Worm (Caenorhabditis elegans) whole organism, L4/young adult: ENCODE measurements around the gene fbxb-77.

ENCODE experiments used
- W03F9.2 ChIP-seq: fragments of 150-350 bp; optimal IDR thresholded peaks from 2 replicates; lab custom pipeline; 2014; ENCODE audit warnings: missing biosample characterization, missing genetic modification characterization
- dao-5 ChIP-seq: sonication (generic microtip); optimal IDR thresholded peaks from 2 replicates; lab custom pipeline; 2016; ENCODE audit warnings: missing genotype, missing genetic modification characterization, moderate library complexity, missing compliant biosample characterization
- him-1 ChIP-seq: sonication (generic microtip); optimal IDR thresholded peaks from 2 replicates; lab custom pipeline; 2016; ENCODE audit warnings: missing genotype, missing genetic modification reagents, missing genetic modification characterization, missing compliant biosample characterization

The fbxb-77 gene

ce11 chrIV:4760378-4761084, 4.6 kb upstream of the fbxb-77 start, which contains the start of the genes memi-1 and cyp-31A3:
Gene memi-1, minus strand, starts transcription at chrIV:4760428.
Gene cyp-31A3, plus strand, starts transcription at chrIV:4761049.
- TF ChIP-seq him-1 (tag; lab: Kevin White, UChicago) (no peak), W03F9.2 (tag; lab: Kevin White, UChicago) (no peak), dao-5 (tag; lab: Kevin White, UChicago) (no peak)

ce11 chrIV:4758659-4759058, 2.7 kb upstream of the fbxb-77 start, which contains the start of gene Y17G9B.8:
Gene Y17G9B.8, minus strand, starts transcription at chrIV:4758840.
- no peak for TF ChIP-seq W03F9.2 (tag; lab: Kevin White, UChicago)
- TF ChIP-seq dao-5 (tag; lab: Kevin White, UChicago): no peak
- no peak for TF ChIP-seq him-1 (tag; lab: Kevin White, UChicago)

- TF ChIP-seq W03F9.2 (tag; lab: Kevin White, UChicago): no peak
- no peak for TF ChIP-seq dao-5 (tag; lab: Kevin White, UChicago)
- no peak for TF ChIP-seq him-1 (tag; lab: Kevin White, UChicago)
Measured at ce11 chrIV:4751814-4752213, 4.1 kb downstream of the fbxb-77 start, which contains the start of gene Y17G9B.4. Gene Y17G9B.4, plus strand, starts transcription at chrIV:4752119.

- TF ChIP-seq dao-5 (tag; lab: Kevin White, UChicago) (peak; percentile 82), W03F9.2 (tag; lab: Kevin White, UChicago) (peak; percentile 99), him-1 (tag; lab: Kevin White, UChicago) (peak; percentile 99)
Measured at ce11 chrIV:4749728-4750278, 6.2 kb downstream of the fbxb-77 start, which contains the start of the genes rpl-20 and Y17G9B.5. Gene rpl-20, minus strand, starts transcription at chrIV:4749778. Gene Y17G9B.5, plus strand, starts transcription at chrIV:4750240.

- TF ChIP-seq W03F9.2 (tag; lab: Kevin White, UChicago) (no peak), him-1 (tag; lab: Kevin White, UChicago) (no peak), dao-5 (tag; lab: Kevin White, UChicago) (no peak)
Measured at ce11 chrIV:4749155-4749554, 6.8 kb downstream of the fbxb-77 start.

- peak; percentile 17 for TF ChIP-seq dao-5 (tag; lab: Kevin White, UChicago)
- no peak for TF ChIP-seq him-1 (tag; lab: Kevin White, UChicago)
Measured at ce11 chrIV:4748408-4749105, 7.4 kb downstream of the fbxb-77 start, which contains the start of gene cyc-2.1. Gene cyc-2.1, minus strand, starts transcription at chrIV:4749012.

- TF ChIP-seq dao-5 (tag; lab: Kevin White, UChicago) (no peak), W03F9.2 (tag; lab: Kevin White, UChicago) (no peak), him-1 (tag; lab: Kevin White, UChicago) (no peak)
Measured at ce11 chrIV:4747553-4747952, 8.4 kb downstream of the fbxb-77 start, which contains the start of gene tctn-1. Gene tctn-1, minus strand, starts transcription at chrIV:4747832.

ce11 chrIV:4745422-4745821, 10.5 kb downstream of the fbxb-77 start, which contains the start of gene timm-17B.1:
Gene timm-17B.1, minus strand, starts transcription at chrIV:4745492.
- no peak for TF ChIP-seq dao-5 (tag; lab: Kevin White, UChicago)
- peak; percentile 96 for TF ChIP-seq W03F9.2 (tag; lab: Kevin White, UChicago)
- TF ChIP-seq him-1 (tag; lab: Kevin White, UChicago): peak; percentile 10

ce11 chrIV:4744167-4744566, 11.8 kb downstream of the fbxb-77 start, which contains the start of gene hoe-1:
Gene hoe-1, minus strand, starts transcription at chrIV:4744267.
- TF ChIP-seq W03F9.2 (tag; lab: Kevin White, UChicago) (no peak), him-1 (tag; lab: Kevin White, UChicago) (no peak), dao-5 (tag; lab: Kevin White, UChicago) (no peak)

- TF ChIP-seq W03F9.2 (tag; lab: Kevin White, UChicago) (no peak), him-1 (tag; lab: Kevin White, UChicago) (no peak), dao-5 (tag; lab: Kevin White, UChicago) (no peak)
Measured at ce11 chrIV:4742480-4742879, 13.5 kb downstream of the fbxb-77 start.

ce11 chrIV:4737258-4737657, 18.7 kb downstream of the fbxb-77 start, which contains the start of gene fbxb-78:
Gene fbxb-78, plus strand, starts transcription at chrIV:4737558.
- no peak for TF ChIP-seq him-1 (tag; lab: Kevin White, UChicago)
- no peak for TF ChIP-seq W03F9.2 (tag; lab: Kevin White, UChicago)
- TF ChIP-seq dao-5 (tag; lab: Kevin White, UChicago): no peak

- TF ChIP-seq W03F9.2 (tag; lab: Kevin White, UChicago): peak; percentile 37
- peak; percentile 73 for TF ChIP-seq him-1 (tag; lab: Kevin White, UChicago)
Measured at ce11 chrIV:4727935-4728334, 28.0 kb downstream of the fbxb-77 start.
